Worm (Caenorhabditis elegans) whole organism, L4 larva: ENCODE measurements around the gene T07H3.8.

Experiments used
- Y105C5A.15 ChIP-seq: fragments of 200-800 bp; sonication (Bioruptor generic); IDR thresholded peaks from 2 replicates; pipeline ENCODE4 v1.3.6; 2022; ENCODE audit warnings: missing genetic modification characterization, missing compliant biosample characterization
- ceh-82 ChIP-seq: sonication (generic microtip); optimal IDR thresholded peaks from 2 replicates; lab custom pipeline; 2017; ENCODE audit warnings: missing biosample characterization, missing genetic modification characterization
- fkh-10 ChIP-seq: fragments of 150-350 bp; optimal IDR thresholded peaks from 2 replicates; lab custom pipeline; 2014; ENCODE audit warnings: missing biosample characterization, missing genetic modification reagents, missing genetic modification characterization
- hlh-30 ChIP-seq: sonication (generic microtip); optimal IDR thresholded peaks from 2 replicates; lab custom pipeline; 2017; ENCODE audit warnings: antibody characterized with exemption, mild to moderate bottlenecking, missing genetic modification characterization, missing compliant biosample characterization; ENCODE audit not compliant: insufficient read depth
- mep-1 ChIP-seq: fragments of 150-350 bp; sonication (generic microtip); optimal IDR thresholded peaks from 3 replicates; lab custom pipeline; 2014; ENCODE audit warnings: missing biosample characterization, missing genetic modification characterization
- nhr-10 ChIP-seq: fragments of 150-350 bp; optimal IDR thresholded peaks from 2 replicates; lab custom pipeline; 2014; ENCODE audit warnings: missing biosample characterization, missing genetic modification characterization
- nhr-6 ChIP-seq: fragments of 150-350 bp; optimal IDR thresholded peaks from 2 replicates; lab custom pipeline; 2014; ENCODE audit warnings: missing biosample characterization, missing genetic modification characterization
- nhr-76 ChIP-seq: fragments of 150-350 bp; optimal IDR thresholded peaks from 2 replicates; lab custom pipeline; 2014; ENCODE audit warnings: missing biosample characterization, missing genetic modification characterization
- nhr-77 ChIP-seq: fragments of 150-350 bp; optimal IDR thresholded peaks from 2 replicates; lab custom pipeline; 2014; ENCODE audit warnings: missing biosample characterization, missing genetic modification characterization
- tra-1 ChIP-seq: fragments of 200-800 bp; sonication (Bioruptor generic); IDR thresholded peaks from 2 replicates; pipeline ENCODE4 v1.3.6; 2022; ENCODE audit warnings: missing genetic modification reagents, missing genetic modification characterization, missing compliant biosample characterization
- ztf-7 ChIP-seq: fragments of 150-350 bp; optimal IDR thresholded peaks from 2 replicates; lab custom pipeline; 2014; ENCODE audit warnings: missing biosample characterization, missing genetic modification characterization

ce11 chrII:1605010-1605409, 18.6 kb downstream of the T07H3.8 start:
- no peak for TF ChIP-seq nhr-77 (tag; lab: Kevin White, UChicago)
- no peak for TF ChIP-seq nhr-76
- TF ChIP-seq hlh-30 (tag; lab: Kevin White, UChicago), result no peak
- TF ChIP-seq nhr-10 (tag; lab: Kevin White, UChicago), result no peak
- no peak for TF ChIP-seq Y105C5A.15
- TF ChIP-seq nhr-6 (tag; lab: Kevin White, UChicago), result no peak
- no peak for TF ChIP-seq tra-1 (GFP tag; lab: Robert Waterston, UW)
- TF ChIP-seq fkh-10 (GFP tag; lab: Kevin White, UChicago), result no peak
- no peak for TF ChIP-seq mep-1 (tag; lab: Kevin White, UChicago)
- no peak for TF ChIP-seq ceh-82 (tag; lab: Kevin White, UChicago)
- no peak for TF ChIP-seq ztf-7 (tag; lab: Kevin White, UChicago)
